Fruit fly (Drosophila melanogaster) whole organism, embryonic: Measurements from ENCODE around the gene Sfp79B.

ENCODE experiments used
- Atf6 ChIP-seq: fragments of 200-800 bp; sonication (Bioruptor generic); IDR thresholded peaks from 2 replicates; pipeline ENCODE4 v1.3.6; 2022; ENCODE audit warnings: missing biosample characterization, missing genetic modification characterization
- Blimp-1 ChIP-seq: fragments of 200-800 bp; sonication (Bioruptor generic); optimal IDR thresholded peaks from 3 replicates; lab custom pipeline; 2018; ENCODE audit warnings: missing biosample characterization, missing genetic modification characterization, mild to moderate bottlenecking, moderate library complexity, missing genetic modification reagents
- CG10321 ChIP-seq: fragments of 200-800 bp; sonication (Bioruptor generic); IDR thresholded peaks from 2 replicates; pipeline ENCODE4 v1.3.6; 2022; ENCODE audit warnings: missing biosample characterization, missing genetic modification characterization
- CG10979 ChIP-seq: fragments of 200-800 bp; sonication (Bioruptor generic); optimal IDR thresholded peaks from 2 replicates; lab custom pipeline; 2018; ENCODE audit warnings: missing biosample characterization, mild to moderate bottlenecking, missing genetic modification characterization, moderate library complexity
- CG11093 ChIP-seq: fragments of 200-800 bp; sonication (Bioruptor generic); IDR thresholded peaks from 3 replicates; pipeline ENCODE4 v1.3.6; 2022; ENCODE audit warnings: missing biosample characterization, missing genetic modification characterization
- CG12299 ChIP-seq: fragments of 200-800 bp; sonication (Bioruptor generic); optimal IDR thresholded peaks from 2 replicates; lab custom pipeline; 2018; ENCODE audit warnings: missing biosample characterization, mild to moderate bottlenecking, missing genetic modification characterization
- CG12391 ChIP-seq: fragments of 200-800 bp; sonication (Bioruptor generic); optimal IDR thresholded peaks from 3 replicates; lab custom pipeline; 2018; ENCODE audit warnings: missing biosample characterization, mild to moderate bottlenecking, missing genetic modification characterization, moderate library complexity
- CG13424 ChIP-seq: fragments of 200-800 bp; sonication (Bioruptor generic); optimal IDR thresholded peaks from 2 replicates; lab custom pipeline; 2019; ENCODE audit warnings: missing biosample characterization, mild to moderate bottlenecking, missing genetic modification characterization, moderate library complexity
- CG1602 ChIP-seq: fragments of 200-800 bp; sonication (Bioruptor generic); optimal IDR thresholded peaks from 3 replicates; lab custom pipeline; 2016; ENCODE audit warnings: missing biosample characterization, missing genetic modification characterization
- CG16815 ChIP-seq: fragments of 200-800 bp; sonication (Bioruptor generic); optimal IDR thresholded peaks from 3 replicates; lab custom pipeline; 2017; ENCODE audit warnings: missing biosample characterization, mild to moderate bottlenecking, missing genetic modification characterization
- CG16863 ChIP-seq: fragments of 200-800 bp; sonication (Bioruptor generic); optimal IDR thresholded peaks from 3 replicates; lab custom pipeline; 2016; ENCODE audit warnings: missing biosample characterization, missing genetic modification characterization
- CG17186 ChIP-seq: fragments of 200-800 bp; sonication (Bioruptor generic); optimal IDR thresholded peaks from 3 replicates; lab custom pipeline; 2017; ENCODE audit warnings: missing biosample characterization, missing genetic modification reagents, missing genetic modification characterization
- CG31224 ChIP-seq: fragments of 200-800 bp; sonication (Bioruptor generic); IDR thresholded peaks from 2 replicates; pipeline ENCODE4 v1.3.6; 2022; ENCODE audit warnings: missing biosample characterization, missing genetic modification characterization
- CG3726 ChIP-seq: fragments of 200-800 bp; sonication (Bioruptor generic); IDR thresholded peaks from 3 replicates; pipeline ENCODE4, ENCODE4 v1.3.6; 2022; ENCODE audit warnings: missing biosample characterization, missing genetic modification characterization
- CG3847 ChIP-seq: fragments of 200-800 bp; sonication (Bioruptor generic); IDR thresholded peaks from 2 replicates; pipeline ENCODE4 v1.3.6; 2022; ENCODE audit warnings: missing biosample characterization, missing genetic modification characterization
- CG43689 ChIP-seq: fragments of 200-800 bp; sonication (Bioruptor generic); IDR thresholded peaks from 2 replicates; pipeline ENCODE4 v1.3.6; 2022; ENCODE audit warnings: missing biosample characterization, missing genetic modification characterization
- CG7372 ChIP-seq: fragments of 200-800 bp; sonication (Bioruptor generic); IDR thresholded peaks from 2 replicates; pipeline ENCODE4 v1.3.6; 2022; ENCODE audit warnings: missing biosample characterization, missing genetic modification characterization
- CG7745 ChIP-seq: fragments of 200-800 bp; sonication (Bioruptor generic); optimal IDR thresholded peaks from 2 replicates; lab custom pipeline; 2018; ENCODE audit warnings: missing biosample characterization, mild to moderate bottlenecking, missing genetic modification characterization, moderate library complexity
- CG7839 ChIP-seq: fragments of 200-800 bp; sonication (Bioruptor generic); optimal IDR thresholded peaks from 3 replicates; lab custom pipeline; 2018; ENCODE audit warnings: missing biosample characterization, mild to moderate bottlenecking, missing genetic modification characterization, moderate library complexity
- CG8359 ChIP-seq: fragments of 200-800 bp; sonication (Bioruptor generic); optimal IDR thresholded peaks from 2 replicates; lab custom pipeline; 2017; ENCODE audit warnings: missing biosample characterization, mild to moderate bottlenecking, missing genetic modification characterization, borderline replicate concordance
- CoRest ChIP-seq: fragments of 200-800 bp; sonication (Bioruptor generic); optimal IDR thresholded peaks from 3 replicates; lab custom pipeline; 2018; ENCODE audit warnings: missing biosample characterization, mild to moderate bottlenecking, missing genetic modification characterization, moderate library complexity
- Dll ChIP-seq: fragments of 200-800 bp; sonication (Bioruptor generic); IDR thresholded peaks from 4 replicates; pipeline ENCODE4 v1.3.6; 2022; ENCODE audit warnings: missing biosample characterization, missing genetic modification characterization; ENCODE audit not compliant: partially characterized antibody
- Fer2 ChIP-seq: fragments of 200-800 bp; sonication (Bioruptor generic); optimal IDR thresholded peaks from 2 replicates; lab custom pipeline; 2018; ENCODE audit warnings: missing biosample characterization, mild to moderate bottlenecking, missing genetic modification characterization, moderate library complexity
- Hmr ChIP-seq: fragments of 200-800 bp; sonication (Bioruptor generic); optimal IDR thresholded peaks from 3 replicates; lab custom pipeline; 2017; ENCODE audit warnings: mild to moderate bottlenecking, missing biosample characterization, missing genetic modification reagents, missing genetic modification characterization
- Hr51 ChIP-seq, 2 experiments: fragments of 200-800 bp; sonication (Bioruptor generic); optimal IDR thresholded peaks; 2 replicates in 1 of 2; 3 replicates in 1 of 2; lab custom pipeline; 2016 to 2018; ENCODE audit warnings: missing biosample characterization in 2 of 2, missing genetic modification characterization in 2 of 2, mild to moderate bottlenecking in 1 of 2, moderate library complexity in 1 of 2
- Mrtf ChIP-seq: fragments of 200-800 bp; sonication (Bioruptor generic); IDR thresholded peaks from 3 replicates; pipeline ENCODE4 v1.3.6; 2022; ENCODE audit warnings: missing biosample characterization, missing genetic modification characterization
- NC2β ChIP-seq: fragments of 200-800 bp; sonication (Bioruptor generic); optimal IDR thresholded peaks from 2 replicates; lab custom pipeline; 2016; ENCODE audit warnings: missing biosample characterization, missing genetic modification characterization
- Nf-YA ChIP-seq: fragments of 200-800 bp; sonication (Bioruptor generic); IDR thresholded peaks from 2 replicates; pipeline ENCODE4 v1.3.6; 2022; ENCODE audit warnings: missing biosample characterization, missing genetic modification characterization
- Scr ChIP-seq: fragments of 200-800 bp; sonication (Bioruptor generic); IDR thresholded peaks from 2 replicates; pipeline ENCODE4 v1.3.6; 2022; ENCODE audit warnings: missing biosample characterization, missing genetic modification characterization; ENCODE audit not compliant: partially characterized antibody
- Sox102F ChIP-seq: fragments of 200-800 bp; sonication (Bioruptor generic); optimal IDR thresholded peaks from 2 replicates; lab custom pipeline; 2018; ENCODE audit warnings: missing biosample characterization, mild to moderate bottlenecking, missing genetic modification characterization, moderate library complexity
- Tbp ChIP-seq: fragments of >200 bp; optimal IDR thresholded peaks from 2 replicates; lab custom pipeline; 2018; ENCODE audit warnings: missing biosample characterization, missing genetic modification characterization
- Trl ChIP-seq, 3 experiments: fragments of >200 bp in 2 of 3; fragments of 200-800 bp in 1 of 3; sonication (Bioruptor generic) in 1 of 3; optimal IDR thresholded peaks; 2 replicates in 1 of 3; 3 replicates in 2 of 3; lab custom pipeline; 2016 to 2017; ENCODE audit warnings: missing biosample characterization in 1 of 3, missing genetic modification characterization in 1 of 3
- bbx ChIP-seq: fragments of 200-800 bp; sonication (Bioruptor generic); IDR thresholded peaks from 2 replicates; pipeline ENCODE4 v1.3.6; 2022; ENCODE audit warnings: missing biosample characterization, missing genetic modification characterization; ENCODE audit not compliant: partially characterized antibody
- chinmo ChIP-seq: fragments of 200-800 bp; sonication (Bioruptor generic); IDR thresholded peaks from 4 replicates; pipeline ENCODE4 v1.3.6; 2022; ENCODE audit warnings: missing biosample characterization, missing genetic modification characterization; ENCODE audit not compliant: partially characterized antibody
- danr ChIP-seq: fragments of 200-800 bp; sonication (Bioruptor generic); IDR thresholded peaks from 2 replicates; pipeline ENCODE4 v1.3.6; 2022; ENCODE audit warnings: missing biosample characterization, missing genetic modification characterization
- dati ChIP-seq: fragments of 200-800 bp; sonication (Bioruptor generic); IDR thresholded peaks from 2 replicates; pipeline ENCODE4 v1.3.6; 2022; ENCODE audit warnings: missing biosample characterization, missing genetic modification characterization
- en ChIP-seq: fragments of 200-800 bp; sonication (Bioruptor generic); optimal IDR thresholded peaks from 2 replicates; lab custom pipeline; 2016; ENCODE audit warnings: missing biosample characterization, missing genetic modification characterization
- fu2 ChIP-seq: fragments of 200-800 bp; sonication (Bioruptor generic); optimal IDR thresholded peaks from 2 replicates; lab custom pipeline; 2016; ENCODE audit warnings: missing biosample characterization, missing genetic modification characterization
- gfzf ChIP-seq: fragments of 200-800 bp; sonication (Bioruptor generic); optimal IDR thresholded peaks from 2 replicates; lab custom pipeline; 2016; ENCODE audit warnings: missing biosample characterization, mild to moderate bottlenecking, missing genetic modification characterization, moderate library complexity
- lbe ChIP-seq: fragments of 200-800 bp; sonication (Bioruptor generic); optimal IDR thresholded peaks from 2 replicates; lab custom pipeline; 2016; ENCODE audit warnings: missing biosample characterization, mild to moderate bottlenecking, missing genetic modification characterization
- lmd ChIP-seq: fragments of 200-800 bp; sonication (Bioruptor generic); IDR thresholded peaks from 2 replicates; pipeline ENCODE4 v1.3.6; 2022; ENCODE audit warnings: missing biosample characterization, missing genetic modification characterization
- luna ChIP-seq: fragments of 200-800 bp; sonication (Bioruptor generic); optimal IDR thresholded peaks from 2 replicates; lab custom pipeline; 2016; ENCODE audit warnings: missing biosample characterization, missing genetic modification characterization
- nau ChIP-seq: fragments of 200-800 bp; sonication (Bioruptor generic); optimal IDR thresholded peaks from 3 replicates; lab custom pipeline; 2017; ENCODE audit warnings: missing biosample characterization, mild to moderate bottlenecking, missing genetic modification characterization, missing genetic modification reagents
- nerfin-1 ChIP-seq: fragments of 200-800 bp; sonication (Bioruptor generic); optimal IDR thresholded peaks from 3 replicates; lab custom pipeline; 2019; ENCODE audit warnings: missing biosample characterization, mild to moderate bottlenecking, missing genetic modification characterization, moderate library complexity
- otp ChIP-seq: fragments of 200-800 bp; sonication (Bioruptor generic); IDR thresholded peaks from 3 replicates; pipeline ENCODE4, ENCODE4 v1.3.6; 2022; ENCODE audit warnings: missing biosample characterization, missing genetic modification characterization
- salm ChIP-seq: fragments of 200-800 bp; sonication (Bioruptor generic); optimal IDR thresholded peaks from 2 replicates; lab custom pipeline; 2018; ENCODE audit warnings: missing biosample characterization, mild to moderate bottlenecking, missing genetic modification characterization
- trem ChIP-seq: fragments of 200-800 bp; optimal IDR thresholded peaks from 3 replicates; lab custom pipeline; 2019; ENCODE audit warnings: missing biosample characterization, mild to moderate bottlenecking, missing genetic modification characterization, moderate library complexity
- z ChIP-seq: fragments of 200-800 bp; sonication (Bioruptor generic); IDR thresholded peaks from 3 replicates; pipeline ENCODE4 v1.3.6; 2022; ENCODE audit warnings: missing biosample characterization, missing genetic modification characterization
- zfh2 ChIP-seq: fragments of 200-800 bp; sonication (Bioruptor generic); optimal IDR thresholded peaks from 2 replicates; lab custom pipeline; 2016; ENCODE audit warnings: missing biosample characterization, missing genetic modification characterization

Gene Sfp79B

dm6 chr3L:22071687-22072394 lies 8.3 kb upstream of the Sfp79B start, which contains the start of gene CG7139 (continued):
- TF ChIP-seq CG3726 (GFP tag; lab: Robert Waterston, UW) (no peak), CG16863 (GFP tag; lab: Kevin White, UChicago) (no peak), Dll (GFP tag; lab: Robert Waterston, UW) (peak; percentile 67; the same call in 3 of the 4 replicates), Mrtf (no peak), CG31224 (GFP tag; lab: Robert Waterston, UW) (no peak), z (GFP tag; lab: Robert Waterston, UW) (no peak), Fer2 (tag; lab: Kevin White, UChicago) (no peak), CG43689 (GFP tag; lab: Robert Waterston, UW) (no peak), CG7372 (GFP tag; lab: Robert Waterston, UW) (no peak), Trl (optimal IDR thresholded peaks at IDR 0.05; lab: Kevin White, UChicago) (no peak), Trl (GFP tag; optimal IDR thresholded peaks at IDR 0.05; lab: Kevin White, UChicago) (no peak), dati (GFP tag; lab: Robert Waterston, UW) (no peak), zfh2 (GFP tag; lab: Kevin White, UChicago) (no peak), CG17186 (no peak), CG16815 (GFP tag; lab: Kevin White, UChicago) (no peak), gfzf (GFP tag; lab: Kevin White, UChicago) (no peak), danr (GFP tag; lab: Robert Waterston, UW) (no peak), nerfin-1 (tag; lab: Kevin White, UChicago) (no peak), CG10321 (GFP tag; lab: Robert Waterston, UW) (no peak), trem (tag; lab: Kevin White, UChicago) (peak; percentile 8), CG12391 (tag; lab: Kevin White, UChicago) (peak; percentile 19), fu2 (no peak), NC2β (GFP tag; lab: Kevin White, UChicago) (no peak), Hmr (GFP tag; lab: Kevin White, UChicago) (peak; percentile 17), luna (GFP tag; lab: Kevin White, UChicago) (no peak), Blimp-1 (GFP tag; lab: Kevin White, UChicago) (no peak), lmd (no peak), CG12299 (no peak), Tbp (GFP tag; lab: Kevin White, UChicago) (no peak), Nf-YA (GFP tag; lab: Robert Waterston, UW) (no peak), chinmo (GFP tag; lab: Robert Waterston, UW) (0 out of 4 replicates have a peak, but pooled peaks have one; percentile 46), CG1602 (GFP tag; lab: Kevin White, UChicago) (no peak), CoRest (tag; lab: Kevin White, UChicago) (peak; percentile 49), Scr (peak; percentile 74), CG3847 (GFP tag; lab: Robert Waterston, UW) (no peak), CG10979 (tag; lab: Kevin White, UChicago) (no peak), en (GFP tag; lab: Kevin White, UChicago) (no peak), bbx (GFP tag; lab: Robert Waterston, UW) (peak; percentile 72), Sox102F (GFP tag; lab: Kevin White, UChicago) (no peak), nau (no peak), CG13424 (tag; lab: Kevin White, UChicago) (no peak), lbe (GFP tag; lab: Kevin White, UChicago) (no peak), Atf6 (no peak), CG7745 (tag; lab: Kevin White, UChicago) (no peak), salm (no peak), CG7839 (tag; lab: Kevin White, UChicago) (no peak), CG11093 (GFP tag; lab: Robert Waterston, UW) (no peak), CG8359 (no peak), Hr51 (GFP tag; optimal IDR thresholded peaks at IDR 0.05; lab: Kevin White, UChicago) (no peak), otp (no peak)
